Fruit fly (Drosophila melanogaster) whole organism, embryonic: ENCODE results near the gene CG6607.
A peak's percentile ranks its signal among the peaks of the same experiment; 100 is the strongest.

ENCODE experiments used
- CG10366 ChIP-seq: fragments of 200-800 bp; sonication (Bioruptor generic); IDR thresholded peaks from 2 replicates; pipeline ENCODE4 v1.3.6; 2022; ENCODE audit warnings: missing biosample characterization, missing genetic modification characterization
- CG10431 ChIP-seq: fragments of 200-800 bp; sonication (Bioruptor generic); optimal IDR thresholded peaks from 3 replicates; lab custom pipeline; 2018; ENCODE audit warnings: missing biosample characterization, mild to moderate bottlenecking, missing genetic modification characterization
- CG10979 ChIP-seq: fragments of 200-800 bp; sonication (Bioruptor generic); optimal IDR thresholded peaks from 2 replicates; lab custom pipeline; 2018; ENCODE audit warnings: missing biosample characterization, mild to moderate bottlenecking, missing genetic modification characterization, moderate library complexity
- CG11247 ChIP-seq: fragments of 200-800 bp; sonication (Bioruptor generic); IDR thresholded peaks from 2 replicates; pipeline ENCODE4 v1.3.6; 2022; ENCODE audit warnings: missing biosample characterization, missing genetic modification characterization
- CG12744 ChIP-seq: fragments of 200-800 bp; sonication (Bioruptor generic); optimal IDR thresholded peaks from 2 replicates; lab custom pipeline; 2016; ENCODE audit warnings: missing biosample characterization, missing genetic modification characterization
- CG14050 ChIP-seq: fragments of 200-800 bp; sonication (Bioruptor generic); IDR thresholded peaks from 3 replicates; pipeline ENCODE4 v1.3.6; 2022; ENCODE audit warnings: missing biosample characterization, missing genetic modification characterization
- CG15011 ChIP-seq: fragments of 200-800 bp; sonication (Bioruptor generic); optimal IDR thresholded peaks from 3 replicates; lab custom pipeline; 2018; ENCODE audit warnings: missing biosample characterization, mild to moderate bottlenecking, missing genetic modification characterization
- CG2678 ChIP-seq: fragments of 200-800 bp; sonication (Bioruptor generic); optimal IDR thresholded peaks from 3 replicates; lab custom pipeline; 2019; ENCODE audit warnings: missing biosample characterization, mild to moderate bottlenecking, missing genetic modification characterization, moderate library complexity
- CG2889 ChIP-seq: fragments of 200-800 bp; sonication (Bioruptor generic); IDR thresholded peaks from 3 replicates; pipeline ENCODE4 v1.3.6; 2022; ENCODE audit warnings: missing biosample characterization, missing genetic modification characterization
- CG33557 ChIP-seq: fragments of 200-800 bp; sonication (Bioruptor generic); optimal IDR thresholded peaks from 2 replicates; lab custom pipeline; 2019; ENCODE audit warnings: missing biosample characterization, mild to moderate bottlenecking, missing genetic modification characterization, moderate library complexity
- CG3838 ChIP-seq: fragments of 200-800 bp; sonication (Bioruptor generic); optimal IDR thresholded peaks from 3 replicates; lab custom pipeline; 2016; ENCODE audit warnings: missing biosample characterization, missing genetic modification characterization
- CG4282 ChIP-seq: fragments of 200-800 bp; sonication (Bioruptor generic); optimal IDR thresholded peaks from 2 replicates; lab custom pipeline; 2016; ENCODE audit warnings: missing biosample characterization, missing genetic modification characterization
- CG6654 ChIP-seq: fragments of 200-800 bp; sonication (Bioruptor generic); optimal IDR thresholded peaks from 2 replicates; lab custom pipeline; 2017; ENCODE audit warnings: missing biosample characterization, mild to moderate bottlenecking, missing genetic modification characterization
- CG7271 ChIP-seq: fragments of 200-800 bp; sonication (Bioruptor generic); optimal IDR thresholded peaks from 2 replicates; lab custom pipeline; 2018; ENCODE audit warnings: missing biosample characterization, mild to moderate bottlenecking, missing genetic modification characterization, moderate library complexity
- CG7987 ChIP-seq: fragments of 200-800 bp; sonication (Bioruptor generic); optimal IDR thresholded peaks from 2 replicates; lab custom pipeline; 2018; ENCODE audit warnings: missing biosample characterization, mild to moderate bottlenecking, missing genetic modification characterization, moderate library complexity
- CG8765 ChIP-seq: fragments of 200-800 bp; sonication (Bioruptor generic); IDR thresholded peaks from 2 replicates; pipeline ENCODE4 v1.3.6; 2022; ENCODE audit warnings: missing biosample characterization, missing genetic modification characterization
- CG8944 ChIP-seq: fragments of 200-800 bp; sonication (Bioruptor generic); optimal IDR thresholded peaks from 3 replicates; lab custom pipeline; 2016; ENCODE audit warnings: missing biosample characterization, missing genetic modification characterization
- CG9727 ChIP-seq: fragments of 200-800 bp; sonication (Bioruptor generic); optimal IDR thresholded peaks from 3 replicates; lab custom pipeline; 2017; ENCODE audit warnings: missing biosample characterization, mild to moderate bottlenecking, missing genetic modification characterization
- CHES-1-like ChIP-seq: fragments of 200-800 bp; sonication (Bioruptor generic); optimal IDR thresholded peaks from 2 replicates; lab custom pipeline; 2016; ENCODE audit warnings: missing biosample characterization, missing genetic modification characterization
- D19A ChIP-seq: fragments of 200-800 bp; optimal IDR thresholded peaks from 3 replicates; lab custom pipeline; 2019; ENCODE audit warnings: missing biosample characterization, mild to moderate bottlenecking, missing genetic modification characterization, moderate library complexity
- Dek ChIP-seq: fragments of 200-800 bp; sonication (Bioruptor generic); optimal IDR thresholded peaks from 3 replicates; lab custom pipeline; 2019; ENCODE audit warnings: missing biosample characterization, mild to moderate bottlenecking, missing genetic modification characterization, moderate library complexity
- Drgx ChIP-seq: fragments of 200-800 bp; sonication (Bioruptor generic); IDR thresholded peaks from 2 replicates; pipeline ENCODE4 v1.3.6; 2022; ENCODE audit warnings: missing biosample characterization, missing genetic modification characterization
- Ets97D ChIP-seq: fragments of 200-800 bp; sonication (Bioruptor generic); optimal IDR thresholded peaks from 3 replicates; lab custom pipeline; 2016; ENCODE audit warnings: missing biosample characterization, missing genetic modification characterization
- GATAe ChIP-seq: fragments of 200-800 bp; sonication (Bioruptor generic); conservative IDR thresholded peaks from 2 replicates; pipeline ENCODE4 v1.3.6; 2022; ENCODE audit warnings: missing biosample characterization, missing genetic modification characterization
- Lhr ChIP-seq: fragments of 200-800 bp; sonication (Bioruptor generic); optimal IDR thresholded peaks from 3 replicates; lab custom pipeline; 2017; ENCODE audit warnings: mild to moderate bottlenecking, missing biosample characterization, missing genetic modification reagents, missing genetic modification characterization
- Lim3 ChIP-seq: fragments of 200-800 bp; sonication (Bioruptor generic); IDR thresholded peaks from 2 replicates; pipeline ENCODE4 v1.3.6; 2022; ENCODE audit warnings: missing biosample characterization, missing genetic modification characterization
- NC2β ChIP-seq: fragments of 200-800 bp; sonication (Bioruptor generic); optimal IDR thresholded peaks from 2 replicates; lab custom pipeline; 2016; ENCODE audit warnings: missing biosample characterization, missing genetic modification characterization
- NFAT ChIP-seq: fragments of 200-800 bp; sonication (Bioruptor generic); IDR thresholded peaks from 2 replicates; pipeline ENCODE4 v1.3.6; 2022; ENCODE audit warnings: missing biosample characterization, missing genetic modification characterization
- Scr ChIP-seq: fragments of 200-800 bp; sonication (Bioruptor generic); IDR thresholded peaks from 2 replicates; pipeline ENCODE4 v1.3.6; 2022; ENCODE audit warnings: missing biosample characterization, missing genetic modification characterization; ENCODE audit not compliant: partially characterized antibody
- Side ChIP-seq: fragments of 200-800 bp; sonication (Bioruptor generic); optimal IDR thresholded peaks from 2 replicates; lab custom pipeline; 2016; ENCODE audit warnings: missing biosample characterization, missing genetic modification characterization
- Sry-β ChIP-seq: fragments of 200-800 bp; sonication (Bioruptor generic); optimal IDR thresholded peaks from 2 replicates; lab custom pipeline; 2018; ENCODE audit warnings: missing biosample characterization, mild to moderate bottlenecking, missing genetic modification characterization, moderate library complexity
- Xrp1 ChIP-seq: fragments of 200-800 bp; sonication (Bioruptor generic); IDR thresholded peaks from 2 replicates; pipeline ENCODE4 v1.3.6; 2022; ENCODE audit warnings: missing biosample characterization, missing genetic modification characterization
- abd-A ChIP-seq: fragments of 200-800 bp; sonication (Bioruptor generic); optimal IDR thresholded peaks from 3 replicates; lab custom pipeline; 2019; ENCODE audit warnings: missing biosample characterization, mild to moderate bottlenecking, missing genetic modification characterization, moderate library complexity
- ara ChIP-seq: fragments of 200-800 bp; sonication (Bioruptor generic); IDR thresholded peaks from 2 replicates; pipeline ENCODE4 v1.3.6; 2022; ENCODE audit warnings: missing biosample characterization, missing genetic modification characterization
- bowl ChIP-seq: fragments of 200-800 bp; sonication (Bioruptor generic); IDR thresholded peaks from 2 replicates; pipeline ENCODE4 v1.3.6; 2022; ENCODE audit warnings: missing biosample characterization, missing genetic modification characterization
- caup ChIP-seq: fragments of 200-800 bp; sonication (Bioruptor generic); optimal IDR thresholded peaks from 3 replicates; lab custom pipeline; 2017; ENCODE audit warnings: missing biosample characterization, mild to moderate bottlenecking, missing genetic modification characterization, moderate library complexity; ENCODE audit not compliant: severe bottlenecking
- crol ChIP-seq: fragments of 200-800 bp; sonication (Bioruptor generic); IDR thresholded peaks from 2 replicates; pipeline ENCODE4 v1.3.6; 2022; ENCODE audit warnings: missing biosample characterization, missing genetic modification characterization
- gem ChIP-seq: fragments of 200-800 bp; sonication (Bioruptor generic); optimal IDR thresholded peaks from 2 replicates; lab custom pipeline; 2019; ENCODE audit warnings: missing biosample characterization, mild to moderate bottlenecking, missing genetic modification characterization, moderate library complexity
- gfzf ChIP-seq: fragments of 200-800 bp; sonication (Bioruptor generic); optimal IDR thresholded peaks from 2 replicates; lab custom pipeline; 2016; ENCODE audit warnings: missing biosample characterization, mild to moderate bottlenecking, missing genetic modification characterization, moderate library complexity
- gsb ChIP-seq: fragments of 200-800 bp; sonication (Bioruptor generic); IDR thresholded peaks from 2 replicates; pipeline ENCODE4 v1.3.6; 2022; ENCODE audit warnings: missing biosample characterization, missing genetic modification characterization
- gsb-n ChIP-seq: fragments of 200-800 bp; sonication (Bioruptor generic); optimal IDR thresholded peaks from 3 replicates; lab custom pipeline; 2018; ENCODE audit warnings: missing biosample characterization, mild to moderate bottlenecking, missing genetic modification characterization
- ham ChIP-seq: fragments of 200-800 bp; sonication (Bioruptor generic); IDR thresholded peaks from 2 replicates; pipeline ENCODE4 v1.3.6; 2022; ENCODE audit warnings: missing biosample characterization, missing genetic modification characterization
- jumu ChIP-seq: fragments of 200-800 bp; sonication (Bioruptor generic); optimal IDR thresholded peaks from 3 replicates; lab custom pipeline; 2016; ENCODE audit warnings: missing biosample characterization, missing genetic modification characterization
- mam ChIP-seq: fragments of 200-800 bp; sonication (Bioruptor generic); optimal IDR thresholded peaks from 3 replicates; lab custom pipeline; 2016; ENCODE audit warnings: missing biosample characterization, missing genetic modification characterization
- otp ChIP-seq: fragments of 200-800 bp; sonication (Bioruptor generic); IDR thresholded peaks from 3 replicates; pipeline ENCODE4, ENCODE4 v1.3.6; 2022; ENCODE audit warnings: missing biosample characterization, missing genetic modification characterization
- psq ChIP-seq: fragments of 200-800 bp; sonication (Bioruptor generic); optimal IDR thresholded peaks from 2 replicates; lab custom pipeline; 2017; ENCODE audit warnings: missing biosample characterization, missing genetic modification characterization
- sr ChIP-seq: fragments of 200-800 bp; sonication (Bioruptor generic); IDR thresholded peaks from 3 replicates; pipeline ENCODE4 v1.3.6; 2022; ENCODE audit warnings: missing biosample characterization, missing genetic modification characterization
- ssp ChIP-seq: fragments of 200-800 bp; sonication (Bioruptor generic); IDR thresholded peaks from 2 replicates; pipeline ENCODE4 v1.3.6; 2022; ENCODE audit warnings: missing biosample characterization, missing genetic modification characterization
- usp ChIP-seq: fragments of >200 bp; optimal IDR thresholded peaks from 2 replicates; lab custom pipeline; 2017; ENCODE audit warnings: missing biosample characterization, missing genetic modification characterization
- vvl ChIP-seq: fragments of 200-800 bp; sonication (Bioruptor generic); IDR thresholded peaks from 2 replicates; pipeline ENCODE4 v1.3.6; 2022; ENCODE audit warnings: missing biosample characterization, missing genetic modification characterization
- zfh2 ChIP-seq: fragments of 200-800 bp; sonication (Bioruptor generic); optimal IDR thresholded peaks from 2 replicates; lab custom pipeline; 2016; ENCODE audit warnings: missing biosample characterization, missing genetic modification characterization

CG6607 gene

DNA sequence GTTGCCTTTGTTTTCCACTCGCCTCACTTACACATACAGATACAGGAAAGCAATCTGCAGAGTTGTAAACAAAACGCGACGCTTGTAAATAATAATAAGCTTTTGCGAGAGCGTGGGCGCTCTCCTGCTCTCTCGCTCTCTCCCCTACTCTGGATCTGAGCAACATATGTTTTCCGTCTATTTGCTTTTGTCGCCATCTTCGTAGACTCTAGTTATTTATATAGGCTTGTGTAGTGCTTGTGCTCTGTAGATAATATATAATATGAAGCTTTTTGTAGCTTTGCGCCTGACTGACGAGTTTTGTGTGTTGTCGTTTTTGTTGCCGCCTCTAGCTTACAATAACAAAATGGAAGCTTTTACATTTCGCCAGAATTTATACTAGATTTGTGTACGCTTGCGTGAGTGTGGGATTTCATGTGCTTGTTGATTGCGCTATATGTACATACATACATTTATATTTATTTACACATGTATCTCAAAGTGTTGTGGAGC, 37.9 kb downstream of the CG6607 start (continued):
- TF ChIP-seq CG7271 (tag; lab: Kevin White, UChicago), result no peak
- TF ChIP-seq CHES-1-like (GFP tag; lab: Kevin White, UChicago), result no peak
- no peak for TF ChIP-seq gfzf (GFP tag; lab: Kevin White, UChicago)
- peak; percentile 85 for TF ChIP-seq caup (GFP tag; lab: Kevin White, UChicago)
- peak; percentile 82; the same call in 1 of the 2 replicates for TF ChIP-seq vvl
- TF ChIP-seq Xrp1 (GFP tag; lab: Robert Waterston, UW), result no peak; the same call in none of the 2 replicates
- 0 out of 3 replicates have a peak, but pooled peaks have one; percentile 42 for TF ChIP-seq otp (GFP tag; lab: Robert Waterston, UW)
- no peak for TF ChIP-seq ham (GFP tag; lab: Robert Waterston, UW)
- peak; percentile 17; the same call in 1 of the 2 replicates for TF ChIP-seq Scr (GFP tag; lab: Robert Waterston, UW)
- no peak for TF ChIP-seq CG4282
- no peak for TF ChIP-seq CG8944 (GFP tag; lab: Kevin White, UChicago)
- TF ChIP-seq CG2889, result no peak
- TF ChIP-seq ara, result peak; percentile 63; the same call in 1 of the 2 replicates
- TF ChIP-seq Lhr (GFP tag; lab: Kevin White, UChicago), result no peak
- TF ChIP-seq Side (GFP tag; lab: Kevin White, UChicago), result peak; percentile 74
- TF ChIP-seq mam (GFP tag; lab: Kevin White, UChicago), result no peak
- TF ChIP-seq zfh2 (GFP tag; lab: Kevin White, UChicago), result no peak
- no peak for TF ChIP-seq CG10366 (GFP tag; lab: Robert Waterston, UW)
- TF ChIP-seq CG11247 (GFP tag; lab: Robert Waterston, UW), result 0 out of 2 replicates have a peak, but pooled peaks have one; percentile 4
- peak; percentile 36; the same call in 1 of the 2 replicates for TF ChIP-seq Drgx (GFP tag; lab: Robert Waterston, UW)
- peak; percentile 44 for TF ChIP-seq gsb-n (tag; lab: Kevin White, UChicago)
- no peak for TF ChIP-seq GATAe
- no peak for TF ChIP-seq gsb (GFP tag; lab: Robert Waterston, UW)
- TF ChIP-seq CG9727 (GFP tag; lab: Kevin White, UChicago), result peak; percentile 12
- peak; percentile 40 for TF ChIP-seq CG33557 (GFP tag; lab: Kevin White, UChicago)
- TF ChIP-seq usp (GFP tag; lab: Kevin White, UChicago), result no peak
- peak; percentile 70 for TF ChIP-seq CG2678 (tag; lab: Kevin White, UChicago)
- TF ChIP-seq Sry-β (GFP tag; lab: Kevin White, UChicago), result no peak
- peak; percentile 28 for TF ChIP-seq Dek (tag; lab: Kevin White, UChicago)
- TF ChIP-seq gem (tag; lab: Kevin White, UChicago), result peak; percentile 45
- TF ChIP-seq CG10431, result peak; percentile 78
- peak; percentile 99 for TF ChIP-seq abd-A
- TF ChIP-seq bowl, result no peak
- TF ChIP-seq psq (GFP tag; lab: Kevin White, UChicago), result peak; percentile 93
- TF ChIP-seq crol, result peak; percentile 57; the same call in 1 of the 2 replicates
- peak; percentile 88 for TF ChIP-seq CG7987 (GFP tag; lab: Kevin White, UChicago)
- TF ChIP-seq CG8765 (GFP tag; lab: Robert Waterston, UW), result no peak
- TF ChIP-seq Lim3 (GFP tag; lab: Robert Waterston, UW), result no peak
- no peak for TF ChIP-seq CG10979
- TF ChIP-seq jumu (GFP tag; lab: Kevin White, UChicago), result no peak
- TF ChIP-seq CG3838 (GFP tag; lab: Kevin White, UChicago), result peak; percentile 70
- TF ChIP-seq CG14050 (GFP tag; lab: Robert Waterston, UW), result 0 out of 3 replicates have a peak, but pooled peaks have one; percentile 36
- no peak for TF ChIP-seq ssp (GFP tag; lab: Robert Waterston, UW)
- peak; percentile 97; the same call in 2 of the 3 replicates for TF ChIP-seq sr
- TF ChIP-seq D19A (tag; lab: Kevin White, UChicago), result peak; percentile 20
- no peak for TF ChIP-seq CG6654 (GFP tag; lab: Kevin White, UChicago)
- TF ChIP-seq CG12744, result peak; percentile 19
- peak; percentile 62 for TF ChIP-seq CG15011
- TF ChIP-seq NFAT, result no peak
- peak; percentile 22 for TF ChIP-seq Ets97D
- peak; percentile 48 for TF ChIP-seq NC2β (GFP tag; lab: Kevin White, UChicago)
